Worm (Caenorhabditis elegans): ENCODE data around the gene ttll-5.

- TF ChIP-seq snpc-4 (tag; optimal IDR thresholded peaks at IDR 0.05) (no peak), hmg-1.1 (GFP tag; IDR thresholded peaks at IDR 0.05) (no peak), lim-7 (GFP tag; IDR thresholded peaks at IDR 0.05) (no peak), nhr-77 (tag; optimal IDR thresholded peaks at IDR 0.05) (no peak), daf-12 (tag; optimal IDR thresholded peaks at IDR 0.05) (no peak), lir-3 (tag; optimal IDR thresholded peaks at IDR 0.05) (no peak)
Observed at ce11 chrV:11528633-11529327, 19.9 kb downstream of the ttll-5 start.
